Fruit fly (Drosophila melanogaster): Measurements from ENCODE around the gene CG8149.

- no peak for TF ChIP-seq GATAd (GFP tag; optimal IDR thresholded peaks at IDR 0.05)
- no peak for TF ChIP-seq psq (GFP tag; optimal IDR thresholded peaks at IDR 0.05)
- no peak for TF ChIP-seq pan (optimal IDR thresholded peaks at IDR 0.05)
- no peak for TF ChIP-seq CrebA (GFP tag; optimal IDR thresholded peaks at IDR 0.05; ENCODE audit: borderline replicate concordance)
- no peak for TF ChIP-seq sage (GFP tag; optimal IDR thresholded peaks at IDR 0.05)
- no peak for TF ChIP-seq h (GFP tag; optimal IDR thresholded peaks at IDR 0.05)
- no peak for TF ChIP-seq lola (GFP tag; optimal IDR thresholded peaks at IDR 0.05)
- TF ChIP-seq fru (GFP tag; optimal IDR thresholded peaks at IDR 0.05) = no peak
- no peak for TF ChIP-seq dmrt93B (GFP tag; optimal IDR thresholded peaks at IDR 0.05)
- TF ChIP-seq CG32264 (GFP tag; optimal IDR thresholded peaks at IDR 0.05) = no peak
- no peak for TF ChIP-seq Hnf4 (GFP tag; optimal IDR thresholded peaks at IDR 0.05)
- TF ChIP-seq Hr83 (GFP tag; optimal IDR thresholded peaks at IDR 0.05; ENCODE audit: poor library complexity, severe bottlenecking) = no peak
- TF ChIP-seq br (GFP tag; optimal IDR thresholded peaks at IDR 0.05) = no peak
Measured at dm6 chr3R:9488493-9488892, 16.0 kb upstream of the CG8149 start.

Data from whole organism, wandering third instar larva.